Worm (Caenorhabditis elegans): ENCODE data around the gene unc-105.

Gene unc-105

DNA sequence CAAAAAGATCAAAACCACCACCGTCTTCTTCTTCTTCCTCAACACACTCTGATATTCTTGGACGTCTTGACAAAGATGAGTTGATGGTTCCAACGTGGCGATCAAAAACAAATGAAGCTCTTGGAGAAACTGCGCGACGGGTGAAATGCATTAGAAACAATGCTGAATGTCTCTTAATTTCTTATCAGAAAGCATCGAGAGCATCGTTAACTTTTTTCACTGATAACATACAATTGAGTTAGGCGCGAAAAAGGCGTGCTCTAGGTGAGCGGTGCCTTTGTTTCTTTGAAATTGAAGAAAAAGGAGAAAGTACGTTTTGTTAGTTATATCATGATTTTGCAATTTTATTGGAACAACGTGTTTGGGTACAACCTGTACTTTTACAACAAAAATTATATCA lies 43.0 kb upstream of the unc-105 start, which contains the start of gene gpcp-2:
Gene gpcp-2 (minus strand): TSS at position 153 of the 400 bp plus-strand sequence.
- TF ChIP-seq nhr-76 (tag; optimal IDR thresholded peaks at IDR 0.05) (no peak), nhr-77 (tag; optimal IDR thresholded peaks at IDR 0.05) (no peak), fos-1 (tag; optimal IDR thresholded peaks at IDR 0.05) (no peak), elt-2 (tag; optimal IDR thresholded peaks at IDR 0.05) (peak; percentile 82), pqm-1 (tag; optimal IDR thresholded peaks at IDR 0.05) (peak; percentile 32)

DNA sequence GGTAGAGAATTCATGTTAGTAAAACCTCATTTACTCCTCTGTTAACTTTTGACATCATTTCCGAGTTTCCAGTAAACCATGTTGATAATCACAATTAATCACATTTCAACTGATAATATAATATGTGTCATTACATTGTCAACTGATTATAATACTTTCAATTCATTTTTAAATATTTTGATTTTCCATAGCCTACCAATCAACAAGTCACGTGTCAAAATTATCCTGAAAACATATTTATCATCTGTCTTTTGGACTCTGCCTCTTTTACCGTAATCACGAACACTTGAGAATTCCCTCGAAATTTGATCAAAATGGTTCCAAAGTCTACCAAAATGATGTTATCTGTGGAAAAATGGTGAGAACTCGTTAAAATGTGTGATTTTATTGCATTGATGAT lies 42.2 kb upstream of the unc-105 start:
- peak; percentile 72 for TF ChIP-seq pqm-1 (tag; optimal IDR thresholded peaks at IDR 0.05)
- no peak for TF ChIP-seq tbx-2 (tag; optimal IDR thresholded peaks at IDR 0.05)
- TF ChIP-seq elt-2 (tag; optimal IDR thresholded peaks at IDR 0.05): peak; percentile 79

DNA sequence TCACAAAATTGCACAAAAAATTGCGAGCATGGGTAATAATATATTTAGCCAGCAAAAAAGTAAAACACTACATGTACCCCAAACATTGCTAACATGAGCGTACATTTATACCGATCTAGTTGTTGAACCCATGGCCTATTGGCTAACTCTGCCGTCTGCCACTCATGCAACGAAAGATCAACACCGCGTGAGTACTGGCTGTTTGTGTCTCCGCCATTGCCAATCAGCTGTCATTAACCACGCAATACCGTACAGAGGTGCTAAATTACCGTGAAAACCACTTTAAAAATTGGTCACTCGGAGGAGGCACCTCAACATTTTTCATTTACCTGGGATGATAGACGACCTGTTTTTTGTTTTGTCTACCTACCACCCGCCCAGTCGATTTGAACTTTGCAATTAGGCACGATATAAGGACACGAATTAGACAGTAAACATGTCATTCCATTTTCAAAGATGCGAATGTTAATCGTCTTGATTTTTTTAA lies 40.9 kb upstream of the unc-105 start, which contains the start of gene K02C4.2:
Gene K02C4.2 (plus strand): TSS at position 437 of the 487 bp plus-strand sequence.
- TF ChIP-seq ztf-11 (tag; optimal IDR thresholded peaks at IDR 0.05): no peak
- TF ChIP-seq hmg-11 (tag; optimal IDR thresholded peaks at IDR 0.05): peak; percentile 35
- no peak for TF ChIP-seq nhr-67 (tag; optimal IDR thresholded peaks at IDR 0.05)
- no peak for TF ChIP-seq ceh-9 (tag; optimal IDR thresholded peaks at IDR 0.05)
- TF ChIP-seq egl-5 (tag; optimal IDR thresholded peaks at IDR 0.05): peak; percentile 67
- TF ChIP-seq pqm-1 (tag; optimal IDR thresholded peaks at IDR 0.05): peak; percentile 55
- TF ChIP-seq sea-2 (GFP tag; optimal IDR thresholded peaks at IDR 0.05): no peak
- peak; percentile 36 for TF ChIP-seq lin-15B (tag; optimal IDR thresholded peaks at IDR 0.05)
- no peak for TF ChIP-seq eor-1 (tag; optimal IDR thresholded peaks at IDR 0.05)
- TF ChIP-seq ceh-16 (tag; optimal IDR thresholded peaks at IDR 0.05): peak; percentile 38
- TF ChIP-seq nhr-25 (tag; optimal IDR thresholded peaks at IDR 0.05): peak; percentile 85
- peak; percentile 60 for TF ChIP-seq tbx-2 (tag; optimal IDR thresholded peaks at IDR 0.05)
- TF ChIP-seq lin-39 (tag; optimal IDR thresholded peaks at IDR 0.05): peak; percentile 85
- no peak for TF ChIP-seq nhr-76 (tag; optimal IDR thresholded peaks at IDR 0.05)
- peak; percentile 61 for TF ChIP-seq nhr-43 (tag; optimal IDR thresholded peaks at IDR 0.05; ENCODE audit: poor library complexity, severe bottlenecking)
- TF ChIP-seq nfya-1 (tag; optimal IDR thresholded peaks at IDR 0.05; ENCODE audit: insufficient read depth): peak; percentile 73
- TF ChIP-seq elt-1 (tag; optimal IDR thresholded peaks at IDR 0.05): no peak
- TF ChIP-seq unc-62 (GFP tag; optimal IDR thresholded peaks at IDR 0.05): no peak
- TF ChIP-seq nhr-28 (tag; optimal IDR thresholded peaks at IDR 0.05): no peak
- peak in 2 of 3 experiments; percentile 18 to 56 for TF ChIP-seq elt-3 (tag; optimal IDR thresholded peaks at IDR 0.05)
- no peak for TF ChIP-seq fos-1 (tag; optimal IDR thresholded peaks at IDR 0.05)
- no peak for TF ChIP-seq nhr-12 (tag; optimal IDR thresholded peaks at IDR 0.05)
- no peak for TF ChIP-seq mml-1 (tag; optimal IDR thresholded peaks at IDR 0.05)
- no peak for TF ChIP-seq fkh-2 (tag; optimal IDR thresholded peaks at IDR 0.05)
- no peak for TF ChIP-seq ceh-28 (tag; optimal IDR thresholded peaks at IDR 0.05)
- TF ChIP-seq pha-4 (tag; optimal IDR thresholded peaks at IDR 0.05): peak; percentile 82
- TF ChIP-seq nhr-11 (tag; optimal IDR thresholded peaks at IDR 0.05): no peak
- peak; percentile 52 for TF ChIP-seq nhr-77 (tag; optimal IDR thresholded peaks at IDR 0.05)
- TF ChIP-seq R02D3.7 (tag; optimal IDR thresholded peaks at IDR 0.05): peak; percentile 6
- no peak for TF ChIP-seq snpc-4 (tag; optimal IDR thresholded peaks at IDR 0.05)
- no peak for TF ChIP-seq unc-39 (tag; optimal IDR thresholded peaks at IDR 0.05)
- TF ChIP-seq mdl-1 (tag; optimal IDR thresholded peaks at IDR 0.05): no peak
- no peak for TF ChIP-seq zag-1 (tag; optimal IDR thresholded peaks at IDR 0.05)
- TF ChIP-seq egl-27 (tag; optimal IDR thresholded peaks at IDR 0.05): peak; percentile 86
- no peak for TF ChIP-seq fkh-10 (GFP tag; optimal IDR thresholded peaks at IDR 0.05)
- no peak for TF ChIP-seq ceh-82 (tag; optimal IDR thresholded peaks at IDR 0.05)
- TF ChIP-seq skn-1 (tag; optimal IDR thresholded peaks at IDR 0.05): peak; percentile 44
- TF ChIP-seq lsy-12 (tag; optimal IDR thresholded peaks at IDR 0.05): peak; percentile 86
- TF ChIP-seq ztf-4 (tag; optimal IDR thresholded peaks at IDR 0.05): peak; percentile 51
- peak; percentile 55 for TF ChIP-seq nhr-23 (tag; optimal IDR thresholded peaks at IDR 0.05)
- TF ChIP-seq daf-12 (tag; optimal IDR thresholded peaks at IDR 0.05): no peak
- TF ChIP-seq nhr-237 (tag; optimal IDR thresholded peaks at IDR 0.05): no peak
- peak; percentile 58 for TF ChIP-seq jun-1 (tag; optimal IDR thresholded peaks at IDR 0.05)
- peak; percentile 43 for TF ChIP-seq ama-1 (optimal IDR thresholded peaks at IDR 0.05)
- no peak for TF ChIP-seq ZK546.5 (tag; optimal IDR thresholded peaks at IDR 0.05)
- no peak for TF ChIP-seq aly-2 (tag; optimal IDR thresholded peaks at IDR 0.05)
- TF ChIP-seq elt-2 (tag; optimal IDR thresholded peaks at IDR 0.05): peak; percentile 76
